Fruit fly (Drosophila melanogaster) Kc167 (cell line): ENCODE results near the gene Trhn.

Experiments used
- Myc ChIP-seq: fragments of >200 bp; optimal IDR thresholded peaks from 2 replicates; lab custom pipeline; 2017; ENCODE audit warnings: missing external identifiers
- Sin3A ChIP-seq: fragments of >200 bp; optimal IDR thresholded peaks from 2 replicates; lab custom pipeline; 2018; ENCODE audit warnings: missing external identifiers
- h ChIP-seq: fragments of >200 bp; optimal IDR thresholded peaks from 3 replicates; lab custom pipeline; 2018; ENCODE audit warnings: missing external identifiers
- insv ChIP-seq: fragments of >200 bp; optimal IDR thresholded peaks from 3 replicates; lab custom pipeline; 2018; ENCODE audit warnings: missing external identifiers
- psq ChIP-seq: fragments of >200 bp; optimal IDR thresholded peaks from 2 replicates; lab custom pipeline; 2017; ENCODE audit warnings: missing external identifiers
- ttk ChIP-seq: sonication (Bioruptor generic); optimal IDR thresholded peaks from 2 replicates; lab custom pipeline; 2017; ENCODE audit warnings: missing external identifiers

The Trhn gene

dm6 chr3L:1151691-1152090 lies 41.3 kb downstream of the Trhn start:
- TF ChIP-seq Sin3A (lab: Kevin White, UChicago): no peak

DNA sequence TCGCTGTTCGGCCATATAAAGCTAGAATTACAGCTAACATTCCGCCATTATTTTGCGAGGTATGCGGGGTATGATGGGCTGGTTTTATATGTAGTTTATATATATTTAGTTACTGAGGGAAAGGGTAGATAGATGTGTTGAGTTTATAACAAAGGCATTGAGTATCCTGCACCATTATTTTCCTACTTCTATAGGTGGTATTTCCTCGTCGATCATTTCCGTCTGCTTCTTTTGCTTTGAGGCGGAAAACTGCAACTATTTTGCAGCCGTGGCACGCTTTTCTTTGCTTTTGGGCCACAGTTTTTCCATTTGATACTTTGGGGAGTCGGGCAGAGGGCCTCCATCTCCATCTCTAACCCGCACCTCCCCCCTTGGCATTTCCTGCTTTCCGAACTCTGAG lies 43.7 kb downstream of the Trhn start:
- TF ChIP-seq Sin3A (lab: Kevin White, UChicago): no peak
- TF ChIP-seq ttk: no peak
- no peak for TF ChIP-seq h (lab: Kevin White, UChicago)
- no peak for TF ChIP-seq Myc (lab: Kevin White, UChicago)
- no peak for TF ChIP-seq insv (lab: Kevin White, UChicago)
- no peak for TF ChIP-seq psq (lab: Kevin White, UChicago)

dm6 chr3L:1146492-1146891 lies 46.5 kb downstream of the Trhn start:
- no peak for TF ChIP-seq ttk
- no peak for TF ChIP-seq Myc (lab: Kevin White, UChicago)
- no peak for TF ChIP-seq psq (lab: Kevin White, UChicago)
- TF ChIP-seq h (lab: Kevin White, UChicago): no peak
- TF ChIP-seq insv (lab: Kevin White, UChicago): no peak
- TF ChIP-seq Sin3A (lab: Kevin White, UChicago): no peak

DNA sequence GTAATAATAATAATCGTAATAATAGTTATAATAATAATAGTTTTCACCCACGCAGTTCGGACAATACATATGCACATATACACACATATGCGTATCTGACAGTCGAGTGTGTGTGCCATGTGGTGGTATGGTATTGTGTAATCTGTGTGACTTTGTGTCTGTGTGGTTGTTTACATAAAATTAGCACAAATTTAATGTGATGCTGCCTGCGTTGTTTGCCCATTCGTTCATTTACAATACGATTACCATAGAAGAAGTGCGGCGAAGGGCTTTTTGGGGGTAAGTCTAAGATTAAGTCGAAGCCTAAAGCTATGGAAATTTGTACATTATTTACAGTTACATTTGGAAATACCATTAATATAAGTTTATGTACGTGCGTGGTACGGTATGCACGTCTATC lies 52.4 kb downstream of the Trhn start:
- TF ChIP-seq insv (lab: Kevin White, UChicago): no peak
- no peak for TF ChIP-seq Sin3A (lab: Kevin White, UChicago)
- no peak for TF ChIP-seq psq (lab: Kevin White, UChicago)
- TF ChIP-seq h (lab: Kevin White, UChicago): no peak
- no peak for TF ChIP-seq Myc (lab: Kevin White, UChicago)
- TF ChIP-seq ttk: no peak
